Fruit fly (Drosophila melanogaster) whole organism, embryonic: ENCODE measurements around the gene E2f2.

Experiments used
- Antp ChIP-seq: fragments of 200-800 bp; sonication (Bioruptor generic); optimal IDR thresholded peaks from 3 replicates; lab custom pipeline; 2016; ENCODE audit warnings: missing biosample characterization, missing genetic modification characterization
- Atf-2 ChIP-seq: fragments of 200-800 bp; sonication (Bioruptor generic); optimal IDR thresholded peaks from 2 replicates; lab custom pipeline; 2016; ENCODE audit warnings: missing biosample characterization, missing genetic modification characterization
- Bgb ChIP-seq: fragments of 200-800 bp; sonication (Bioruptor generic); IDR thresholded peaks from 2 replicates; pipeline ENCODE4 v1.3.6; 2022; ENCODE audit warnings: missing biosample characterization, missing genetic modification characterization; ENCODE audit not compliant: partially characterized antibody
- Bteb2 ChIP-seq: fragments of 200-800 bp; sonication (Bioruptor generic); optimal IDR thresholded peaks from 2 replicates; lab custom pipeline; 2016; ENCODE audit warnings: missing biosample characterization, missing genetic modification characterization
- CG12071 ChIP-seq: fragments of 200-800 bp; sonication (Bioruptor generic); optimal IDR thresholded peaks from 3 replicates; lab custom pipeline; 2018; ENCODE audit warnings: missing biosample characterization, mild to moderate bottlenecking, missing genetic modification characterization
- CG12236 ChIP-seq: fragments of 200-800 bp; sonication (Bioruptor generic); optimal IDR thresholded peaks from 2 replicates; lab custom pipeline; 2016; ENCODE audit warnings: missing biosample characterization, missing genetic modification characterization
- CG13894 ChIP-seq: fragments of 200-800 bp; sonication (Bioruptor generic); optimal IDR thresholded peaks from 3 replicates; lab custom pipeline; 2018; ENCODE audit warnings: missing biosample characterization, mild to moderate bottlenecking, missing genetic modification characterization, moderate library complexity
- CG14710 ChIP-seq: fragments of 200-800 bp; sonication (Bioruptor generic); optimal IDR thresholded peaks from 3 replicates; lab custom pipeline; 2019; ENCODE audit warnings: missing biosample characterization, mild to moderate bottlenecking, missing genetic modification characterization, moderate library complexity
- CG17385 ChIP-seq: fragments of 200-800 bp; sonication (Bioruptor generic); optimal IDR thresholded peaks from 3 replicates; lab custom pipeline; 2018; ENCODE audit warnings: missing biosample characterization, mild to moderate bottlenecking, missing genetic modification characterization
- CG2889 ChIP-seq: fragments of 200-800 bp; sonication (Bioruptor generic); IDR thresholded peaks from 3 replicates; pipeline ENCODE4 v1.3.6; 2022; ENCODE audit warnings: missing biosample characterization, missing genetic modification characterization
- CG30431 ChIP-seq: fragments of 200-800 bp; sonication (Bioruptor generic); optimal IDR thresholded peaks from 2 replicates; lab custom pipeline; 2017; ENCODE audit warnings: missing biosample characterization, missing genetic modification characterization
- CG31224 ChIP-seq: fragments of 200-800 bp; sonication (Bioruptor generic); IDR thresholded peaks from 2 replicates; pipeline ENCODE4 v1.3.6; 2022; ENCODE audit warnings: missing biosample characterization, missing genetic modification characterization
- CG32532 ChIP-seq: fragments of 200-800 bp; sonication (Bioruptor generic); IDR thresholded peaks from 2 replicates; pipeline ENCODE4 v1.3.6; 2022; ENCODE audit warnings: missing biosample characterization, missing genetic modification characterization
- CG32767 ChIP-seq: fragments of 200-800 bp; sonication (Bioruptor generic); IDR thresholded peaks from 2 replicates; pipeline ENCODE4 v1.3.6; 2022; ENCODE audit warnings: missing biosample characterization, missing genetic modification characterization
- CG3407 ChIP-seq: fragments of 200-800 bp; sonication (Bioruptor generic); optimal IDR thresholded peaks from 2 replicates; lab custom pipeline; 2018; ENCODE audit warnings: missing biosample characterization, mild to moderate bottlenecking, missing genetic modification characterization
- CG4707 ChIP-seq: fragments of 200-800 bp; sonication (Bioruptor generic); optimal IDR thresholded peaks from 2 replicates; lab custom pipeline; 2018; ENCODE audit warnings: missing biosample characterization, mild to moderate bottlenecking, missing genetic modification characterization, moderate library complexity
- CG8924 ChIP-seq: fragments of 200-800 bp; optimal IDR thresholded peaks from 3 replicates; lab custom pipeline; 2019; ENCODE audit warnings: missing biosample characterization, mild to moderate bottlenecking, missing genetic modification characterization, moderate library complexity
- CG9215 ChIP-seq: fragments of 200-800 bp; sonication (Bioruptor generic); IDR thresholded peaks from 2 replicates; pipeline ENCODE4 v1.3.6; 2022; ENCODE audit warnings: missing biosample characterization, missing genetic modification characterization
- CHES-1-like ChIP-seq: fragments of 200-800 bp; sonication (Bioruptor generic); optimal IDR thresholded peaks from 2 replicates; lab custom pipeline; 2016; ENCODE audit warnings: missing biosample characterization, missing genetic modification characterization
- CoRest ChIP-seq: fragments of 200-800 bp; sonication (Bioruptor generic); optimal IDR thresholded peaks from 3 replicates; lab custom pipeline; 2018; ENCODE audit warnings: missing biosample characterization, mild to moderate bottlenecking, missing genetic modification characterization, moderate library complexity
- Dbx ChIP-seq: fragments of 200-800 bp; sonication (Bioruptor generic); IDR thresholded peaks from 3 replicates; pipeline ENCODE4 v1.3.6; 2022; ENCODE audit warnings: missing biosample characterization, missing genetic modification characterization
- Dek ChIP-seq: fragments of 200-800 bp; sonication (Bioruptor generic); optimal IDR thresholded peaks from 3 replicates; lab custom pipeline; 2019; ENCODE audit warnings: missing biosample characterization, mild to moderate bottlenecking, missing genetic modification characterization, moderate library complexity
- Hr78 ChIP-seq, 2 experiments: fragments of 200-800 bp in 1 of 2; fragments of >200 bp in 1 of 2; sonication (Bioruptor generic) in 1 of 2; optimal IDR thresholded peaks; 2 replicates each; lab custom pipeline; 2017 to 2019; ENCODE audit warnings: missing biosample characterization in 2 of 2, missing genetic modification characterization in 2 of 2, mild to moderate bottlenecking in 1 of 2, moderate library complexity in 1 of 2
- MBD-R2 ChIP-seq: fragments of 200-800 bp; sonication (Bioruptor generic); IDR thresholded peaks from 2 replicates; pipeline ENCODE4 v1.3.6; 2022; ENCODE audit warnings: missing biosample characterization, missing genetic modification characterization
- Neu2 ChIP-seq: fragments of 200-800 bp; sonication (Bioruptor generic); optimal IDR thresholded peaks from 3 replicates; lab custom pipeline; 2016; ENCODE audit warnings: missing biosample characterization, missing genetic modification characterization, borderline replicate concordance
- Oaz ChIP-seq: fragments of 200-800 bp; sonication (Bioruptor generic); IDR thresholded peaks from 2 replicates; pipeline ENCODE4 v1.3.6; 2022; ENCODE audit warnings: missing biosample characterization, missing genetic modification characterization
- Pdp1 ChIP-seq, 2 experiments: fragments of 200-800 bp; sonication (Bioruptor generic); optimal IDR thresholded peaks; 3 replicates each; lab custom pipeline; 2016; ENCODE audit warnings: missing biosample characterization in 2 of 2, missing genetic modification characterization in 2 of 2, mild to moderate bottlenecking in 1 of 2, moderate library complexity in 1 of 2
- Scr ChIP-seq: fragments of 200-800 bp; sonication (Bioruptor generic); IDR thresholded peaks from 2 replicates; pipeline ENCODE4 v1.3.6; 2022; ENCODE audit warnings: missing biosample characterization, missing genetic modification characterization; ENCODE audit not compliant: partially characterized antibody
- Sin3A ChIP-seq: fragments of >200 bp; optimal IDR thresholded peaks from 2 replicates; lab custom pipeline; 2018
- Usf ChIP-seq: fragments of 200-800 bp; sonication (Bioruptor generic); optimal IDR thresholded peaks from 2 replicates; lab custom pipeline; 2017; ENCODE audit warnings: missing genotype, missing biosample characterization, missing genetic modification characterization
- Xbp1 ChIP-seq: fragments of 200-800 bp; sonication (Bioruptor generic); optimal IDR thresholded peaks from 3 replicates; lab custom pipeline; 2016; ENCODE audit warnings: missing biosample characterization, mild to moderate bottlenecking, missing genetic modification characterization
- cas ChIP-seq: fragments of 200-800 bp; sonication (Bioruptor generic); IDR thresholded peaks from 2 replicates; pipeline ENCODE4 v1.3.6; 2022; ENCODE audit warnings: missing biosample characterization, missing genetic modification characterization
- chn ChIP-seq: fragments of 200-800 bp; sonication (Bioruptor generic); optimal IDR thresholded peaks from 2 replicates; lab custom pipeline; 2016; ENCODE audit warnings: missing biosample characterization, missing genetic modification characterization
- crol ChIP-seq: fragments of 200-800 bp; sonication (Bioruptor generic); IDR thresholded peaks from 2 replicates; pipeline ENCODE4 v1.3.6; 2022; ENCODE audit warnings: missing biosample characterization, missing genetic modification characterization
- crp ChIP-seq, 2 experiments: fragments of 200-800 bp; sonication (Bioruptor generic); optimal IDR thresholded peaks; 2 replicates in 1 of 2; 3 replicates in 1 of 2; lab custom pipeline; 2017; ENCODE audit warnings: missing biosample characterization in 2 of 2, missing genetic modification characterization in 2 of 2, mild to moderate bottlenecking in 1 of 2, moderate library complexity in 1 of 2
- dmrt99B ChIP-seq: fragments of 200-800 bp; sonication (Bioruptor generic); optimal IDR thresholded peaks from 2 replicates; lab custom pipeline; 2018; ENCODE audit warnings: missing biosample characterization, mild to moderate bottlenecking, missing genetic modification characterization, moderate library complexity
- gsb ChIP-seq: fragments of 200-800 bp; sonication (Bioruptor generic); IDR thresholded peaks from 2 replicates; pipeline ENCODE4 v1.3.6; 2022; ENCODE audit warnings: missing biosample characterization, missing genetic modification characterization
- gsb-n ChIP-seq: fragments of 200-800 bp; sonication (Bioruptor generic); optimal IDR thresholded peaks from 3 replicates; lab custom pipeline; 2018; ENCODE audit warnings: missing biosample characterization, mild to moderate bottlenecking, missing genetic modification characterization
- ind ChIP-seq: fragments of 200-800 bp; sonication (Bioruptor generic); optimal IDR thresholded peaks from 3 replicates; lab custom pipeline; 2016; ENCODE audit warnings: missing biosample characterization, missing genetic modification characterization
- jing ChIP-seq: fragments of 200-800 bp; sonication (Bioruptor generic); optimal IDR thresholded peaks from 2 replicates; lab custom pipeline; 2018; ENCODE audit warnings: missing biosample characterization, mild to moderate bottlenecking, missing genetic modification characterization
- klu ChIP-seq: fragments of 200-800 bp; sonication (Bioruptor generic); IDR thresholded peaks from 2 replicates; pipeline ENCODE4 v1.3.6; 2022; ENCODE audit warnings: missing biosample characterization, missing genetic modification characterization
- lbe ChIP-seq: fragments of 200-800 bp; sonication (Bioruptor generic); optimal IDR thresholded peaks from 2 replicates; lab custom pipeline; 2016; ENCODE audit warnings: missing biosample characterization, mild to moderate bottlenecking, missing genetic modification characterization
- mirr ChIP-seq: fragments of 200-800 bp; sonication (Bioruptor generic); optimal IDR thresholded peaks from 3 replicates; lab custom pipeline; 2018; ENCODE audit warnings: missing biosample characterization, mild to moderate bottlenecking, missing genetic modification characterization
- otp ChIP-seq: fragments of 200-800 bp; sonication (Bioruptor generic); IDR thresholded peaks from 3 replicates; pipeline ENCODE4, ENCODE4 v1.3.6; 2022; ENCODE audit warnings: missing biosample characterization, missing genetic modification characterization
- pros ChIP-seq: fragments of 200-800 bp; sonication (Bioruptor generic); optimal IDR thresholded peaks from 3 replicates; lab custom pipeline; 2019; ENCODE audit warnings: missing biosample characterization, mild to moderate bottlenecking, missing genetic modification characterization, moderate library complexity
- row ChIP-seq: fragments of 200-800 bp; sonication (Bioruptor generic); IDR thresholded peaks from 3 replicates; pipeline ENCODE4 v1.3.6; 2022; ENCODE audit warnings: missing biosample characterization, missing genetic modification characterization
- slp2 ChIP-seq: fragments of 200-800 bp; sonication (Bioruptor generic); optimal IDR thresholded peaks from 2 replicates; lab custom pipeline; 2016; ENCODE audit warnings: missing biosample characterization, missing genetic modification characterization
- sr ChIP-seq: fragments of 200-800 bp; sonication (Bioruptor generic); IDR thresholded peaks from 3 replicates; pipeline ENCODE4 v1.3.6; 2022; ENCODE audit warnings: missing biosample characterization, missing genetic modification characterization
- stwl ChIP-seq: fragments of 200-800 bp; sonication (Bioruptor generic); optimal IDR thresholded peaks from 3 replicates; lab custom pipeline; 2018; ENCODE audit warnings: missing biosample characterization, mild to moderate bottlenecking, missing genetic modification characterization, moderate library complexity
- toy ChIP-seq: fragments of 200-800 bp; sonication (Bioruptor generic); IDR thresholded peaks from 2 replicates; pipeline ENCODE4 v1.3.6; 2022; ENCODE audit warnings: missing biosample characterization, missing genetic modification characterization

Gene E2f2

DNA sequence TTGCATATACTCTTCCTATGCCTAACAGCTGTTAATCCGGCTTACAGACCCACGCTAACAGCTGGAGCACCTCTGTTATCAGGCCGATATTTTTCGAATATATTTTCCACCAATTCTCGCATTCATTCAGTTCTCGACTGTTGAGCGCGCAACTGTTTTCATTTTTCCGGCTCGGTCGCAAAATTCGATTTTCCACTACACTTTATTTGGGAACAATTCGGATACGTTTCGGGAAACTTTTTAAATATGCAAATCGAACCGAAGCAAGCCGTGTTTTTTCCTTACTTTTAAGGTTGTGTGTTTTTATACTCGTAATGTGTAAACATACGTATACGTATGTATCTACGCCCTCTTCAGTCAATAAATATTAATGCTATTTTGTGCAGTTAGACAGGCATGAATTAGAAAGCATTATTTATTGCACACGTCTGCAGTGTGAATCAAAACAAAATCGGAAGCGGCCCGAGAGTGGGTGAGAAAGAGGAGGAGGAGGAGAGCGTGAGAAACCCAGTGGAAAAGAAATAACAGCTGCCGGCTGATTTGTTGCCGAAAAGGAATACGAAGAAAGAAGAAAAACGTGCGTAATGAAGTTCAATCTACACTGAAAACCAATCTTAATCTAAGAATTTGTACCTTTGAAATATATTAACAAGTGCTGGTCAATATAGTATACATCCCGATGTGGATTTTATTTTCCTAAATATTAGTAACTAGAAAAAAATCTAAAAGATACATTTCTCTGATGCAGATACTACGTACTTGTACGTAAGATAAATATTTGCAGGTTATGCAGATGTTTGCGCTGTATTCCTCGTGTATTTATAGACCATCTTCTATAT lies 48.7 kb downstream of the E2f2 start (continued):
- TF ChIP-seq Dek (tag; lab: Kevin White, UChicago) (no peak), Oaz (no peak), CG12071 (no peak), dmrt99B (tag; lab: Kevin White, UChicago) (no peak), CG14710 (tag; lab: Kevin White, UChicago) (no peak), Sin3A (no peak), CoRest (tag; lab: Kevin White, UChicago) (no peak), Bgb (GFP tag; lab: Robert Waterston, UW) (no peak), CG12236 (GFP tag; lab: Kevin White, UChicago) (no peak), CG31224 (no peak), Bteb2 (no peak), CG32532 (GFP tag; lab: Robert Waterston, UW) (no peak), row (GFP tag; lab: Robert Waterston, UW) (0 out of 3 replicates have a peak, but pooled peaks have one; percentile 14), Antp (no peak), otp (no peak), cas (no peak), mirr (GFP tag; lab: Kevin White, UChicago) (no peak), CG4707 (GFP tag; lab: Kevin White, UChicago) (no peak), toy (GFP tag; lab: Robert Waterston, UW) (no peak), lbe (GFP tag; lab: Kevin White, UChicago) (no peak), CG30431 (no peak), CG3407 (GFP tag; lab: Kevin White, UChicago) (no peak), CG13894 (tag; lab: Kevin White, UChicago) (no peak), Xbp1 (peak; percentile 8), CG32767 (GFP tag; lab: Robert Waterston, UW) (no peak), gsb-n (no peak), CG2889 (GFP tag; lab: Robert Waterston, UW) (no peak), Usf (GFP tag; lab: Kevin White, UChicago) (no peak), stwl (tag; lab: Kevin White, UChicago) (peak; percentile 23), MBD-R2 (no peak), CG17385 (GFP tag; lab: Kevin White, UChicago) (peak; percentile 17), slp2 (GFP tag; lab: Kevin White, UChicago) (no peak), pros (GFP tag; lab: Kevin White, UChicago) (no peak), Neu2 (GFP tag; lab: Kevin White, UChicago) (no peak), Dbx (GFP tag; lab: Robert Waterston, UW) (no peak), Pdp1 (GFP tag; optimal IDR thresholded peaks at IDR 0.05; lab: Kevin White, UChicago) (peak in 1 of 2 experiments; percentile 31), Atf-2 (GFP tag; lab: Kevin White, UChicago) (no peak), crp (GFP tag; optimal IDR thresholded peaks at IDR 0.05; lab: Kevin White, UChicago) (peak in 1 of 2 experiments; percentile 2), CG9215 (GFP tag; lab: Robert Waterston, UW) (no peak), klu (GFP tag; lab: Robert Waterston, UW) (no peak), crol (GFP tag; lab: Robert Waterston, UW) (0 out of 2 replicates have a peak, but pooled peaks have one; percentile 9), CG8924 (tag; lab: Kevin White, UChicago) (no peak), Scr (GFP tag; lab: Robert Waterston, UW) (peak; percentile 49), gsb (no peak), jing (GFP tag; lab: Kevin White, UChicago) (no peak), Hr78 (GFP tag; optimal IDR thresholded peaks at IDR 0.05; lab: Kevin White, UChicago) (no peak), sr (GFP tag; lab: Robert Waterston, UW) (no peak), CHES-1-like (GFP tag; lab: Kevin White, UChicago) (no peak), ind (GFP tag; lab: Kevin White, UChicago) (no peak), chn (GFP tag; lab: Kevin White, UChicago) (no peak)
